Fruit fly (Drosophila melanogaster) whole organism, wandering third instar larva: ENCODE measurements around the gene CG17027.

Experiments
- CG32264 ChIP-seq: fragments of 200-800 bp; sonication (Bioruptor generic); optimal IDR thresholded peaks from 2 replicates; lab custom pipeline; 2016; ENCODE audit warnings: missing biosample characterization, missing genetic modification characterization
- CG9705 ChIP-seq: fragments of 200-800 bp; sonication (Bioruptor generic); optimal IDR thresholded peaks from 2 replicates; lab custom pipeline; 2018; ENCODE audit warnings: missing biosample characterization, mild to moderate bottlenecking, missing genetic modification characterization
- CrebA ChIP-seq: fragments of 200-800 bp; sonication (Bioruptor generic); optimal IDR thresholded peaks from 2 replicates; lab custom pipeline; 2016; ENCODE audit warnings: missing biosample characterization, mild to moderate bottlenecking, missing genetic modification characterization, borderline replicate concordance
- Dfd ChIP-seq: fragments of >200 bp; optimal IDR thresholded peaks from 2 replicates; lab custom pipeline; 2017; ENCODE audit warnings: missing biosample characterization, missing genetic modification characterization
- HLH106 ChIP-seq: fragments of 200-800 bp; optimal IDR thresholded peaks from 3 replicates; lab custom pipeline; 2019; ENCODE audit warnings: missing biosample characterization, mild to moderate bottlenecking, missing genetic modification characterization, moderate library complexity
- Hnf4 ChIP-seq: fragments of 200-800 bp; sonication (Bioruptor generic); optimal IDR thresholded peaks from 2 replicates; lab custom pipeline; 2016; ENCODE audit warnings: missing biosample characterization, mild to moderate bottlenecking, missing genetic modification characterization
- Hr78 ChIP-seq: fragments of >200 bp; optimal IDR thresholded peaks from 2 replicates; lab custom pipeline; 2017; ENCODE audit warnings: missing biosample characterization, missing genetic modification characterization
- Jra ChIP-seq: sonication (Bioruptor generic); optimal IDR thresholded peaks from 2 replicates; lab custom pipeline; 2016; ENCODE audit warnings: missing biosample characterization, missing genetic modification characterization
- Mio ChIP-seq: sonication (Bioruptor generic); optimal IDR thresholded peaks from 2 replicates; lab custom pipeline; 2016; ENCODE audit warnings: missing biosample characterization, missing genetic modification characterization
- Myc ChIP-seq: fragments of >200 bp; optimal IDR thresholded peaks from 2 replicates; lab custom pipeline; 2017
- N ChIP-seq: fragments of >200 bp; optimal IDR thresholded peaks from 2 replicates; lab custom pipeline; 2018; ENCODE audit warnings: missing biosample characterization, missing external identifiers, missing genetic modification characterization
- OdsH ChIP-seq: fragments of 200-800 bp; sonication (Bioruptor generic); optimal IDR thresholded peaks from 2 replicates; lab custom pipeline; 2016; ENCODE audit warnings: missing biosample characterization, mild to moderate bottlenecking, missing genetic modification characterization
- Rel ChIP-seq, 2 experiments: fragments of 200-800 bp; sonication (Bioruptor generic) in 1 of 2; optimal IDR thresholded peaks; 2 replicates in 1 of 2; 3 replicates in 1 of 2; lab custom pipeline; 2016 to 2019; ENCODE audit warnings: mild to moderate bottlenecking in 2 of 2, missing biosample characterization in 2 of 2, missing genetic modification characterization in 2 of 2, moderate library complexity in 1 of 2
- Sp1 ChIP-seq: fragments of 200-800 bp; sonication (Bioruptor generic); optimal IDR thresholded peaks from 3 replicates; lab custom pipeline; 2019; ENCODE audit warnings: missing biosample characterization, mild to moderate bottlenecking, missing genetic modification characterization, moderate library complexity
- Vsx2 ChIP-seq: fragments of 200-300, 225-300 bp; sonication (Bioruptor generic); optimal IDR thresholded peaks from 2 replicates; lab custom pipeline; 2018; ENCODE audit warnings: missing biosample characterization, missing genetic modification characterization; ENCODE audit not compliant: partially characterized antibody
- br ChIP-seq: fragments of 200-800 bp; sonication (Bioruptor generic); optimal IDR thresholded peaks from 2 replicates; lab custom pipeline; 2016; ENCODE audit warnings: missing biosample characterization, missing genetic modification characterization
- brk ChIP-seq: fragments of 200-800 bp; sonication (Bioruptor generic); optimal IDR thresholded peaks from 2 replicates; lab custom pipeline; 2016; ENCODE audit warnings: missing biosample characterization, mild to moderate bottlenecking, missing genetic modification characterization
- dl ChIP-seq, 2 experiments: fragments of 175-275, 200-275 bp in 1 of 2; fragments of 200-275 bp in 1 of 2; sonication (Bioruptor generic); optimal IDR thresholded peaks; lab custom pipeline; 2018; ENCODE audit warnings: mild to moderate bottlenecking in 2 of 2, missing biosample characterization in 2 of 2, missing genetic modification characterization in 2 of 2, moderate library complexity in 2 of 2; ENCODE audit not compliant: partially characterized antibody in 2 of 2, insufficient read depth in 1 of 2
- dmrt93B ChIP-seq: fragments of 200-800 bp; sonication (Bioruptor generic); optimal IDR thresholded peaks from 2 replicates; lab custom pipeline; 2018; ENCODE audit warnings: missing biosample characterization, mild to moderate bottlenecking, missing genetic modification characterization
- dsf ChIP-seq: sonication (Bioruptor generic); optimal IDR thresholded peaks from 2 replicates; lab custom pipeline; 2016; ENCODE audit warnings: missing biosample characterization, missing genetic modification characterization, borderline replicate concordance
- ey ChIP-seq: fragments of 200-800 bp; sonication (Bioruptor generic); optimal IDR thresholded peaks from 2 replicates; lab custom pipeline; 2016; ENCODE audit warnings: missing biosample characterization, missing genetic modification characterization
- foxo ChIP-seq, 2 experiments: fragments of 200-800 bp; sonication (Bioruptor generic); optimal IDR thresholded peaks; 2 replicates in 1 of 2; 3 replicates in 1 of 2; lab custom pipeline; 2016 to 2017; ENCODE audit warnings: missing biosample characterization in 2 of 2, missing genetic modification characterization in 2 of 2
- fru ChIP-seq: fragments of 200-800 bp; sonication (Bioruptor generic); optimal IDR thresholded peaks from 3 replicates; lab custom pipeline; 2016; ENCODE audit warnings: missing biosample characterization, mild to moderate bottlenecking, missing genetic modification characterization
- h ChIP-seq: fragments of 200-800 bp; sonication (Bioruptor generic); optimal IDR thresholded peaks from 3 replicates; lab custom pipeline; 2016; ENCODE audit warnings: missing biosample characterization, mild to moderate bottlenecking, missing genetic modification characterization
- jim ChIP-seq: fragments of 175-275, 200-325 bp; sonication (Bioruptor generic); optimal IDR thresholded peaks from 2 replicates; lab custom pipeline; 2016; ENCODE audit warnings: missing biosample characterization, mild to moderate bottlenecking, missing genetic modification characterization
- lola ChIP-seq: fragments of >200 bp; optimal IDR thresholded peaks from 2 replicates; lab custom pipeline; 2017; ENCODE audit warnings: missing biosample characterization, missing genetic modification characterization
- pan ChIP-seq: fragments of >200 bp; optimal IDR thresholded peaks from 2 replicates; lab custom pipeline; 2017
- psq ChIP-seq: fragments of 200-800 bp; sonication (Bioruptor generic); optimal IDR thresholded peaks from 3 replicates; lab custom pipeline; 2017; ENCODE audit warnings: missing biosample characterization, mild to moderate bottlenecking, missing genetic modification characterization, moderate library complexity
- rgr ChIP-seq: fragments of 200-800 bp; sonication (Bioruptor generic); optimal IDR thresholded peaks from 3 replicates; lab custom pipeline; 2016; ENCODE audit warnings: missing biosample characterization, mild to moderate bottlenecking, missing genetic modification characterization
- sage ChIP-seq: fragments of 200-800 bp; sonication (Bioruptor generic); optimal IDR thresholded peaks from 2 replicates; lab custom pipeline; 2016; ENCODE audit warnings: missing biosample characterization, mild to moderate bottlenecking, missing genetic modification characterization
- tai ChIP-seq: sonication (Bioruptor generic); optimal IDR thresholded peaks from 2 replicates; lab custom pipeline; 2016; ENCODE audit warnings: missing biosample characterization, missing genetic modification characterization
- usp ChIP-seq: fragments of >200 bp; optimal IDR thresholded peaks from 2 replicates; lab custom pipeline; 2017; ENCODE audit warnings: missing biosample characterization, missing genetic modification characterization
- woc ChIP-seq: sonication (Bioruptor generic); optimal IDR thresholded peaks from 2 replicates; lab custom pipeline; 2016; ENCODE audit warnings: missing biosample characterization, mild to moderate bottlenecking, missing genetic modification characterization

CG17027 gene

DNA sequence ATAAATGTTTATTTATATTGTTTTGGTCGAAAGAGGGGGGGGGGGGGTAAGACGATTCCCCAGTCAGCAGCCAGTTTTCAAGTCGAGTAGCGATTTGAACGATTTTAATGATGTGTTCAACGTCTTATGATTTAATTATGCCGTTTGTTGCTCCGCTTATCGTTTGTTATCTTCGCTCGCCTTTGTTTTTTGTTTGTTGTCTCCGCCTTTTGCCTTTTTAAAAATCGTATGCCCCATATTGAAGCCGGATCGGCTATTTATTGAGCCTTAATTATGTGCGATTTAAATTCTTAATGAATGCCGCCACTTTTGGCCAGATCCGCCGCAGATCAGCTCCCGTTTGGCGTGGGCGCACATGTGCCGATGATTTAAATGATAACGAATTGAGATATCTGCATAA lies 34.6 kb downstream of the CG17027 start:
- TF ChIP-seq woc (GFP tag; lab: Kevin White, UChicago), result no peak
- TF ChIP-seq Sp1 (GFP tag; lab: Kevin White, UChicago), result no peak
- TF ChIP-seq Jra (GFP tag; lab: Kevin White, UChicago), result no peak
- TF ChIP-seq Rel (GFP tag; optimal IDR thresholded peaks at IDR 0.05; lab: Kevin White, UChicago), result no peak
- no peak for TF ChIP-seq Rel (tag; optimal IDR thresholded peaks at IDR 0.05; lab: Kevin White, UChicago)
- no peak for TF ChIP-seq brk (GFP tag; lab: Kevin White, UChicago)
- TF ChIP-seq usp, result no peak
- TF ChIP-seq tai (GFP tag; lab: Kevin White, UChicago), result no peak
- TF ChIP-seq Hr78 (GFP tag; lab: Kevin White, UChicago), result no peak
- TF ChIP-seq ey (GFP tag; lab: Kevin White, UChicago), result no peak
- no peak for TF ChIP-seq dsf (GFP tag; lab: Kevin White, UChicago)
- TF ChIP-seq, all 38 proteins: peak for 0

DNA sequence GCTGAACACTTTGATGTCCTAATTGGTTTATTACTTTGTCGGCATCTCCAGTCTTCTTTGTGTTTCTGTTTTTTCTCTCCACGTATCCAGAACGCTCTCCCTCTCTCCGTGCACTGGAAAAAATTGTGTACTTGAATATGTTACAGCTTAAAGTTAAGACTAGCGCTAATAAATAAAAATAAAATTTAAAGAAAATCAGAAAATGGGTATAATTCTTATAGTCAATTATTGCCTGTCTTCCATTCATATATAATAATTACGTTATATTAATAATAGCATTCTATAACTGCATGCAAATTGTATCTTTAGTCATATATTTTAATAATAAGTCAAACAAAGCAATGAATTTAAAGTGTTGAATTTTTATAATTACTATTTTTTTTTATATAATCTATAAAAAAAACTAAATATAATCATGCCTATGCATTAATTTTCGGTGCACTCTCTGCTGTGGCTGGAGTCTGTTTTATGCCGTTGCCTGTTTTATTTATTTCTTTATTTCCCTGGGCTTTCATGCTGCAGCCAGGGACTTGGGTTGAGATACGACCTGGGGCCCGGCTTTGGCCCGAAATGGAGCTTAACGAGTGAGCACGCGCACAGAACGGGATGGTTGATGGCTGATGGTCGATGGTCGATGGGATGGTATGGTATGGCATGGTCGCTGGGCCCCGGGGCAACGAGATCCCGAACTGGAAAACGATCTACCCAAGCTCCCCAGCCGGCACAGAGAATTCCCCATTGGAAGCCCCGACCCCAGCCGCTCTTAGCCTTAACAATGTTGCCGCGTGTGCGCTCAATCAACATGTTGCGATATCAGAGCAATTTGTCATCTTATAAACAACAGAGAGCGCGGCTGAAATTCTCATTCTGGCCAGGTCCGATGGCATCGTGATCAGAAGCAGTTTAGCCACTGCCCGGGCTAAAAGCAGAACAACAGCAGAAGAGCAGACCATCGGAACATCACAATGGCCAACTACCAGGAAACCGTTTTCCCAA lies 36.2 kb downstream of the CG17027 start:
- TF ChIP-seq Dfd (no peak), CG32264 (GFP tag; lab: Kevin White, UChicago) (no peak), Myc (lab: Kevin White, UChicago) (no peak), dl (GFP tag; optimal IDR thresholded peaks at IDR 0.05; lab: Kevin White, UChicago; ENCODE audit: insufficient read depth in 1 of 2, partially characterized antibody in 2 of 2) (no peak), CrebA (GFP tag; lab: Kevin White, UChicago) (no peak), h (GFP tag; lab: Kevin White, UChicago) (peak; percentile 16), Sp1 (GFP tag; lab: Kevin White, UChicago) (peak; percentile 86), dsf (GFP tag; lab: Kevin White, UChicago) (no peak), tai (GFP tag; lab: Kevin White, UChicago) (no peak), sage (GFP tag; lab: Kevin White, UChicago) (no peak), Jra (GFP tag; lab: Kevin White, UChicago) (no peak), woc (GFP tag; lab: Kevin White, UChicago) (peak; percentile 18), HLH106 (peak; percentile 78), Hr78 (GFP tag; lab: Kevin White, UChicago) (no peak), Hnf4 (GFP tag; lab: Kevin White, UChicago) (no peak), OdsH (peak; percentile 54), CG9705 (no peak), brk (GFP tag; lab: Kevin White, UChicago) (no peak), jim (GFP tag; lab: Kevin White, UChicago) (no peak), N (GFP tag; lab: Kevin White, UChicago) (no peak), foxo (GFP tag; optimal IDR thresholded peaks at IDR 0.05; lab: Kevin White, UChicago) (peak in 1 of 2 experiments; percentile 66), psq (GFP tag; lab: Kevin White, UChicago) (peak; percentile 84), dmrt93B (GFP tag; lab: Kevin White, UChicago) (peak; percentile 16), Vsx2 (GFP tag; lab: Kevin White, UChicago) (no peak), usp (no peak), Rel (GFP tag; optimal IDR thresholded peaks at IDR 0.05; lab: Kevin White, UChicago) (no peak), Rel (tag; optimal IDR thresholded peaks at IDR 0.05; lab: Kevin White, UChicago) (no peak), lola (GFP tag; lab: Kevin White, UChicago) (no peak), br (GFP tag; lab: Kevin White, UChicago) (no peak), ey (GFP tag; lab: Kevin White, UChicago) (no peak), Mio (GFP tag; lab: Kevin White, UChicago) (no peak), pan (lab: Kevin White, UChicago) (no peak), fru (GFP tag; lab: Kevin White, UChicago) (peak; percentile 14), rgr (GFP tag; lab: Kevin White, UChicago) (peak; percentile 12)

DNA sequence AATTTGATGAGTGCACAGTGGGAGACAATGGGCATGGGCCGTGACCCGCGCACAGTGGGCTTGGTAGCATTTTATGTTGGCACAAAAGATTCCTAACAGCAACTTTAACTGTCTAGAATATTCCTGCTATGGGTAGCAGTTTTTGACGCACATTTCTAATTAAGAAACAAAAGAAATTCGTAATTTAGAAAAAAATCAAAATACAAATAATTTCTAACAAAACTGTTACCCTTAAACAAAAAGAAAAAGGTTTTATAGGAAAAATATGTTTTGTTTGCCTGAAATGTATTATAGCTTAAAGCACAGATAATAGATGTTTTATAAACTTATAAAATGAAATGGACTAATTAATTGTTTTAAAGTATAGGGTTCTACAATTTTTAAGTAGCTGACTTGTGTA lies 37.0 kb downstream of the CG17027 start:
- TF ChIP-seq foxo (GFP tag; optimal IDR thresholded peaks at IDR 0.05; lab: Kevin White, UChicago) (peak in 1 of 2 experiments; percentile 15), woc (GFP tag; lab: Kevin White, UChicago) (no peak), CG32264 (GFP tag; lab: Kevin White, UChicago) (no peak), Dfd (no peak), h (GFP tag; lab: Kevin White, UChicago) (peak; percentile 29)
